Fruit fly (Drosophila melanogaster) whole organism, embryonic: ENCODE data around the gene ea.

Experiments used
- CG12071 ChIP-seq: fragments of 200-800 bp; sonication (Bioruptor generic); optimal IDR thresholded peaks from 3 replicates; lab custom pipeline; 2018; ENCODE audit warnings: missing biosample characterization, mild to moderate bottlenecking, missing genetic modification characterization
- CG13123 ChIP-seq: fragments of 200-800 bp; sonication (Bioruptor generic); optimal IDR thresholded peaks from 2 replicates; lab custom pipeline; 2016; ENCODE audit warnings: missing biosample characterization, missing genetic modification characterization
- CG1602 ChIP-seq: fragments of 200-800 bp; sonication (Bioruptor generic); optimal IDR thresholded peaks from 3 replicates; lab custom pipeline; 2016; ENCODE audit warnings: missing biosample characterization, missing genetic modification characterization
- CG2116 ChIP-seq: fragments of 200-800 bp; sonication (Bioruptor generic); optimal IDR thresholded peaks from 3 replicates; lab custom pipeline; 2018; ENCODE audit warnings: missing biosample characterization, mild to moderate bottlenecking, missing genetic modification characterization
- CG31441 ChIP-seq: fragments of 200-800 bp; sonication (Bioruptor generic); IDR thresholded peaks from 2 replicates; pipeline ENCODE4 v1.3.6; 2022; ENCODE audit warnings: missing biosample characterization, missing genetic modification characterization
- CG33557 ChIP-seq: fragments of 200-800 bp; sonication (Bioruptor generic); optimal IDR thresholded peaks from 2 replicates; lab custom pipeline; 2019; ENCODE audit warnings: missing biosample characterization, mild to moderate bottlenecking, missing genetic modification characterization, moderate library complexity
- CG4360 ChIP-seq: fragments of 200-800 bp; sonication (Bioruptor generic); IDR thresholded peaks from 2 replicates; pipeline ENCODE4 v1.3.6; 2022; ENCODE audit warnings: missing biosample characterization, missing genetic modification characterization
- CG6272 ChIP-seq: fragments of 200-800 bp; sonication (Bioruptor generic); IDR thresholded peaks from 2 replicates; pipeline ENCODE4 v1.3.6; 2022; ENCODE audit warnings: missing biosample characterization, missing genetic modification characterization
- CG6813 ChIP-seq: fragments of 200-800 bp; sonication (Bioruptor generic); optimal IDR thresholded peaks from 2 replicates; lab custom pipeline; 2017; ENCODE audit warnings: missing biosample characterization, missing genetic modification characterization, mild to moderate bottlenecking, moderate library complexity, missing genetic modification reagents
- ERR ChIP-seq: fragments of 200-800 bp; sonication (Bioruptor generic); optimal IDR thresholded peaks from 2 replicates; lab custom pipeline; 2016; ENCODE audit warnings: missing biosample characterization, missing genetic modification characterization
- Lim3 ChIP-seq: fragments of 200-800 bp; sonication (Bioruptor generic); IDR thresholded peaks from 2 replicates; pipeline ENCODE4 v1.3.6; 2022; ENCODE audit warnings: missing biosample characterization, missing genetic modification characterization
- Med ChIP-seq: fragments of 200-800 bp; sonication (Bioruptor generic); peaks from one replicate; lab custom pipeline; 2016; ENCODE audit warnings: missing biosample characterization, missing genetic modification characterization, mild to moderate bottlenecking, inconsistent platforms, moderate library complexity
- Tbp ChIP-seq: fragments of >200 bp; optimal IDR thresholded peaks from 2 replicates; lab custom pipeline; 2018; ENCODE audit warnings: missing biosample characterization, missing genetic modification characterization
- Xbp1 ChIP-seq: fragments of 200-800 bp; sonication (Bioruptor generic); optimal IDR thresholded peaks from 3 replicates; lab custom pipeline; 2016; ENCODE audit warnings: missing biosample characterization, mild to moderate bottlenecking, missing genetic modification characterization
- cg ChIP-seq: fragments of 200-800 bp; sonication (Bioruptor generic); optimal IDR thresholded peaks from 3 replicates; lab custom pipeline; 2019; ENCODE audit warnings: missing biosample characterization, mild to moderate bottlenecking, missing genetic modification characterization, moderate library complexity
- crp ChIP-seq, 2 experiments: fragments of 200-800 bp; sonication (Bioruptor generic); optimal IDR thresholded peaks; 2 replicates in 1 of 2; 3 replicates in 1 of 2; lab custom pipeline; 2017; ENCODE audit warnings: missing biosample characterization in 2 of 2, missing genetic modification characterization in 2 of 2, mild to moderate bottlenecking in 1 of 2, moderate library complexity in 1 of 2
- ems ChIP-seq: fragments of 200-800 bp; sonication (Bioruptor generic); optimal IDR thresholded peaks from 3 replicates; lab custom pipeline; 2016; ENCODE audit warnings: missing biosample characterization, missing genetic modification characterization
- fd96Cb ChIP-seq: fragments of 200-800 bp; sonication (Bioruptor generic); optimal IDR thresholded peaks from 2 replicates; lab custom pipeline; 2018; ENCODE audit warnings: missing biosample characterization, mild to moderate bottlenecking, missing genetic modification characterization, moderate library complexity
- gcm ChIP-seq: fragments of 200-800 bp; sonication (Bioruptor generic); optimal IDR thresholded peaks from 2 replicates; lab custom pipeline; 2019; ENCODE audit warnings: missing biosample characterization, mild to moderate bottlenecking, missing genetic modification characterization, moderate library complexity
- sens ChIP-seq: fragments of 200-800 bp; sonication (Bioruptor generic); peaks from one replicate; lab custom pipeline; 2016; ENCODE audit warnings: missing biosample characterization, missing genetic modification characterization
- wek ChIP-seq: fragments of 200-800 bp; sonication (Bioruptor generic); optimal IDR thresholded peaks from 3 replicates; lab custom pipeline; 2018; ENCODE audit warnings: missing biosample characterization, mild to moderate bottlenecking, missing genetic modification characterization, moderate library complexity
- z ChIP-seq: fragments of 200-800 bp; sonication (Bioruptor generic); IDR thresholded peaks from 3 replicates; pipeline ENCODE4 v1.3.6; 2022; ENCODE audit warnings: missing biosample characterization, missing genetic modification characterization
- zfh1 ChIP-seq: fragments of 200-800 bp; sonication (Bioruptor generic); IDR thresholded peaks from 3 replicates; pipeline ENCODE4 v1.3.6; 2022; ENCODE audit warnings: missing biosample characterization, missing genetic modification characterization

The ea gene

dm6 chr3R:15379071-15379470 is 50.5 kb downstream of the ea start (continued):
- TF ChIP-seq Xbp1 (GFP tag; lab: Kevin White, UChicago): no peak
- TF ChIP-seq Tbp (GFP tag; lab: Kevin White, UChicago): no peak
- TF ChIP-seq CG6272 (GFP tag; lab: Robert Waterston, UW): no peak
- no peak for TF ChIP-seq zfh1 (GFP tag; lab: Robert Waterston, UW)
- peak; percentile 52 for TF ChIP-seq sens (GFP tag; lab: Kevin White, UChicago)
- TF ChIP-seq ems (GFP tag; lab: Kevin White, UChicago): no peak
- TF ChIP-seq CG12071 (GFP tag; lab: Kevin White, UChicago): no peak
- TF ChIP-seq cg (GFP tag; lab: Kevin White, UChicago): peak; percentile 64
- no peak for TF ChIP-seq gcm (GFP tag; lab: Kevin White, UChicago)
- peak; percentile 52 for TF ChIP-seq Med (GFP tag; lab: Kevin White, UChicago)
- TF ChIP-seq CG33557 (GFP tag; lab: Kevin White, UChicago): no peak
- TF ChIP-seq CG1602 (GFP tag; lab: Kevin White, UChicago): no peak
- peak; percentile 50; the same call in 1 of the 3 replicates for TF ChIP-seq z (GFP tag; lab: Robert Waterston, UW)
- TF ChIP-seq fd96Cb: no peak
- TF ChIP-seq Lim3 (GFP tag; lab: Robert Waterston, UW): no peak
- no peak for TF ChIP-seq CG13123 (GFP tag; lab: Kevin White, UChicago)
- no peak for TF ChIP-seq crp (GFP tag; optimal IDR thresholded peaks at IDR 0.05; lab: Kevin White, UChicago)
- no peak for TF ChIP-seq ERR
- TF ChIP-seq CG6813: no peak
- no peak for TF ChIP-seq wek (GFP tag; lab: Kevin White, UChicago)
- no peak for TF ChIP-seq CG2116 (GFP tag; lab: Kevin White, UChicago)
- TF ChIP-seq CG31441: no peak
- peak; percentile 75 for TF ChIP-seq CG4360 (GFP tag; lab: Robert Waterston, UW)
